Worm (Caenorhabditis elegans) whole organism, L1 larva: ENCODE results near the gene F52G3.1.

Experiments
- C04F5.9 ChIP-seq: sonication (generic microtip); optimal IDR thresholded peaks from 2 replicates; lab custom pipeline; 2016; ENCODE audit warnings: missing genetic modification characterization, missing compliant biosample characterization
- F16B12.6 ChIP-seq: fragments of 150-350 bp; optimal IDR thresholded peaks from 2 replicates; lab custom pipeline; 2014; ENCODE audit warnings: missing biosample characterization, missing genetic modification characterization
- Y116A8C.19 ChIP-seq: sonication (generic microtip); optimal IDR thresholded peaks from 2 replicates; lab custom pipeline; 2016; ENCODE audit warnings: missing compliant biosample characterization, missing genetic modification characterization, borderline replicate concordance
- dpl-1 ChIP-seq, 3 experiments: fragments of 150-350 bp in 2 of 3; sonication (generic microtip) in 1 of 3; optimal IDR thresholded peaks; 2 replicates each; lab custom pipeline; 2014 to 2017; ENCODE audit warnings: missing biosample characterization in 3 of 3, missing genetic modification characterization in 3 of 3, missing genetic modification reagents in 3 of 3
- elt-3 ChIP-seq, 6 experiments: fragments of 150-350 bp in 1 of 6; sonication (generic microtip); optimal IDR thresholded peaks; 2 replicates each; lab custom pipeline; 2017 to 2018; ENCODE audit warnings: missing biosample characterization in 6 of 6, missing genetic modification characterization in 6 of 6, inconsistent platforms in 1 of 6
- lin-13 ChIP-seq: fragments of 150-350 bp; optimal IDR thresholded peaks from 2 replicates; lab custom pipeline; 2014; ENCODE audit warnings: missing biosample characterization, missing genetic modification reagents, missing genetic modification characterization
- nhr-237 ChIP-seq: fragments of 150-350 bp; optimal IDR thresholded peaks from 2 replicates; lab custom pipeline; 2014; ENCODE audit warnings: missing biosample characterization, missing genetic modification characterization

- TF ChIP-seq dpl-1 (GFP tag; optimal IDR thresholded peaks at IDR 0.05; lab: Kevin White, UChicago) (no peak), C04F5.9 (tag; lab: Kevin White, UChicago) (no peak), F16B12.6 (tag; lab: Kevin White, UChicago) (no peak), nhr-237 (tag; lab: Kevin White, UChicago) (no peak), lin-13 (GFP tag; lab: Kevin White, UChicago) (no peak), Y116A8C.19 (tag; lab: Kevin White, UChicago) (no peak), elt-3 (tag; optimal IDR thresholded peaks at IDR 0.05; lab: Kevin White, UChicago) (no peak)
Measured at ce11 chrX:16999649-17000048, 36.0 kb downstream of the F52G3.1 start.
